Fruit fly (Drosophila melanogaster): Measurements from ENCODE around the gene CG33941.

DNA sequence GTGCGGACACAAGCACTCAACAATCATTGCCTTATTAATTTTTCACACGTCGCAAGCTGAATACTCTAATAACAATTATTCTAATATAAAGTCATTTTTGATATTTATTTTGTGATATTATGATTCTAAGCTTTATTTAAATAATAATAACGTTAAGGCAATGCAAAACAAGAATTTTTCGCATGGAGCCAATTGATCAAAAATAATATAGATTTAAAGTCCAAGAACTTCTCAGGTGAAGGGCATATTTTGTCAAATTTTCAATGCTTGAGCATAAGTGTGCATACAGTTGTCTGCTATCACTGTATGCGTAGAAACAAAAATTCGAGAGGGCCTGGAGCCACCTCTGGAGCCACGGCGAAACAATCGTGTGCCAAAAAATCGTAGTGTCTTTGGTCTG, 32.9 kb upstream of the CG33941 start:
- TF ChIP-seq CTCF (optimal IDR thresholded peaks at IDR 0.05), result no peak
- TF ChIP-seq CG8478 (optimal IDR thresholded peaks at IDR 0.05), result no peak
